Fruit fly (Drosophila melanogaster) whole organism, embryonic: ENCODE data around the gene mthl11.
A peak's percentile ranks its signal among the peaks of the same experiment; 100 is the strongest.

Source experiments
- Bgb ChIP-seq: fragments of 200-800 bp; sonication (Bioruptor generic); IDR thresholded peaks from 2 replicates; pipeline ENCODE4 v1.3.6; 2022; ENCODE audit warnings: missing biosample characterization, missing genetic modification characterization; ENCODE audit not compliant: partially characterized antibody
- CG11504 ChIP-seq: fragments of 200-800 bp; sonication (Bioruptor generic); optimal IDR thresholded peaks from 3 replicates; lab custom pipeline; 2019; ENCODE audit warnings: missing biosample characterization, mild to moderate bottlenecking, missing genetic modification characterization, moderate library complexity
- CG12155 ChIP-seq: fragments of 200-800 bp; sonication (Bioruptor generic); optimal IDR thresholded peaks from 3 replicates; lab custom pipeline; 2016; ENCODE audit warnings: missing biosample characterization, missing genetic modification characterization
- CG15269 ChIP-seq: fragments of 200-800 bp; sonication (Bioruptor generic); optimal IDR thresholded peaks from 2 replicates; lab custom pipeline; 2018; ENCODE audit warnings: missing biosample characterization, mild to moderate bottlenecking, missing genetic modification characterization, moderate library complexity
- CG18262 ChIP-seq: fragments of 200-800 bp; optimal IDR thresholded peaks from 3 replicates; lab custom pipeline; 2019; ENCODE audit warnings: missing biosample characterization, mild to moderate bottlenecking, missing genetic modification characterization, moderate library complexity
- CG18599 ChIP-seq: fragments of 200-800 bp; sonication (Bioruptor generic); optimal IDR thresholded peaks from 3 replicates; lab custom pipeline; 2017; ENCODE audit warnings: missing biosample characterization, missing genetic modification characterization, mild to moderate bottlenecking, moderate library complexity, missing genetic modification reagents
- CG3065 ChIP-seq: fragments of 200-800 bp; sonication (Bioruptor generic); optimal IDR thresholded peaks from 2 replicates; lab custom pipeline; 2016; ENCODE audit warnings: missing biosample characterization, missing genetic modification characterization
- CG34224 ChIP-seq: fragments of 200-800 bp; sonication (Bioruptor generic); IDR thresholded peaks from 3 replicates; pipeline ENCODE4 v1.3.6; 2022; ENCODE audit warnings: missing biosample characterization, missing genetic modification characterization; ENCODE audit not compliant: partially characterized antibody
- CG34376 ChIP-seq: fragments of 200-800 bp; sonication (Bioruptor generic); optimal IDR thresholded peaks from 2 replicates; lab custom pipeline; 2018; ENCODE audit warnings: missing biosample characterization, mild to moderate bottlenecking, missing genetic modification characterization
- CG4617 ChIP-seq: fragments of 200-800 bp; sonication (Bioruptor generic); optimal IDR thresholded peaks from 3 replicates; lab custom pipeline; 2016; ENCODE audit warnings: missing biosample characterization, missing genetic modification characterization, borderline replicate concordance
- CG6175 ChIP-seq: fragments of 200-800 bp; sonication (Bioruptor generic); IDR thresholded peaks from 3 replicates; pipeline ENCODE4 v1.3.6; 2022; ENCODE audit warnings: missing biosample characterization, missing genetic modification characterization
- CG8478 ChIP-seq: fragments of >200 bp; optimal IDR thresholded peaks from 2 replicates; lab custom pipeline; 2018
- CG9437 ChIP-seq: fragments of 200-800 bp; sonication (Bioruptor generic); optimal IDR thresholded peaks from 2 replicates; lab custom pipeline; 2018; ENCODE audit warnings: missing biosample characterization, mild to moderate bottlenecking, missing genetic modification characterization
- D ChIP-seq, 2 experiments: fragments of 200-800 bp in 1 of 2; fragments of >200 bp in 1 of 2; sonication (Bioruptor generic) in 1 of 2; optimal IDR thresholded peaks; 2 replicates in 1 of 2; 3 replicates in 1 of 2; lab custom pipeline; 2017; ENCODE audit warnings: mild to moderate bottlenecking in 1 of 2, missing biosample characterization in 1 of 2, missing genetic modification characterization in 1 of 2, missing genetic modification reagents in 1 of 2
- Deaf1 ChIP-seq: fragments of 200-800 bp; optimal IDR thresholded peaks from 3 replicates; lab custom pipeline; 2019; ENCODE audit warnings: missing biosample characterization, mild to moderate bottlenecking, missing genetic modification characterization, moderate library complexity
- Dref ChIP-seq: fragments of 200-800 bp; sonication (Bioruptor generic); IDR thresholded peaks from 2 replicates; pipeline ENCODE4 v1.3.6; 2022; ENCODE audit warnings: missing biosample characterization, missing genetic modification characterization
- Gug ChIP-seq: fragments of 200-800 bp; sonication (Bioruptor generic); IDR thresholded peaks from 4 replicates; pipeline ENCODE4 v1.3.6; 2022; ENCODE audit warnings: missing biosample characterization, missing genetic modification characterization
- HmgD ChIP-seq: fragments of 200-800 bp; sonication (Bioruptor generic); optimal IDR thresholded peaks from 3 replicates; lab custom pipeline; 2016; ENCODE audit warnings: missing biosample characterization, missing genetic modification characterization
- Lim3 ChIP-seq: fragments of 200-800 bp; sonication (Bioruptor generic); IDR thresholded peaks from 2 replicates; pipeline ENCODE4 v1.3.6; 2022; ENCODE audit warnings: missing biosample characterization, missing genetic modification characterization
- MESR4 ChIP-seq: fragments of 200-800 bp; sonication (Bioruptor generic); optimal IDR thresholded peaks from 2 replicates; lab custom pipeline; 2018; ENCODE audit warnings: missing biosample characterization, mild to moderate bottlenecking, missing genetic modification characterization, moderate library complexity
- Mrtf ChIP-seq: fragments of 200-800 bp; sonication (Bioruptor generic); IDR thresholded peaks from 3 replicates; pipeline ENCODE4 v1.3.6; 2022; ENCODE audit warnings: missing biosample characterization, missing genetic modification characterization
- Myb ChIP-seq: fragments of 200-800 bp; sonication (Bioruptor generic); optimal IDR thresholded peaks from 2 replicates; lab custom pipeline; 2016; ENCODE audit warnings: missing biosample characterization, missing genetic modification characterization
- Oli ChIP-seq: fragments of 200-800 bp; sonication (Bioruptor generic); optimal IDR thresholded peaks from 2 replicates; lab custom pipeline; 2018; ENCODE audit warnings: missing biosample characterization, mild to moderate bottlenecking, missing genetic modification characterization, moderate library complexity
- Pdp1 ChIP-seq, 2 experiments: fragments of 200-800 bp; sonication (Bioruptor generic); optimal IDR thresholded peaks; 3 replicates each; lab custom pipeline; 2016; ENCODE audit warnings: missing biosample characterization in 2 of 2, missing genetic modification characterization in 2 of 2, mild to moderate bottlenecking in 1 of 2, moderate library complexity in 1 of 2
- Ravus ChIP-seq: fragments of 200-800 bp; sonication (Bioruptor generic); IDR thresholded peaks from 2 replicates; pipeline ENCODE4 v1.3.6; 2022; ENCODE audit warnings: missing biosample characterization, missing genetic modification characterization
- Sin3A ChIP-seq: fragments of >200 bp; optimal IDR thresholded peaks from 2 replicates; lab custom pipeline; 2018
- Spps ChIP-seq: fragments of 200-800 bp; sonication (Bioruptor generic); optimal IDR thresholded peaks from 2 replicates; lab custom pipeline; 2018; ENCODE audit warnings: missing biosample characterization, mild to moderate bottlenecking, missing genetic modification characterization
- ab ChIP-seq: fragments of 200-800 bp; sonication (Bioruptor generic); optimal IDR thresholded peaks from 2 replicates; lab custom pipeline; 2016; ENCODE audit warnings: missing biosample characterization, missing genetic modification characterization
- bab2 ChIP-seq: fragments of 200-800 bp; sonication (Bioruptor generic); optimal IDR thresholded peaks from 2 replicates; lab custom pipeline; 2016; ENCODE audit warnings: missing biosample characterization, missing genetic modification characterization
- chm ChIP-seq: fragments of 200-800 bp; sonication (Bioruptor generic); IDR thresholded peaks from 2 replicates; pipeline ENCODE4 v1.3.6; 2022; ENCODE audit warnings: missing biosample characterization, missing genetic modification characterization
- chn ChIP-seq: fragments of 200-800 bp; sonication (Bioruptor generic); optimal IDR thresholded peaks from 2 replicates; lab custom pipeline; 2016; ENCODE audit warnings: missing biosample characterization, missing genetic modification characterization
- ci ChIP-seq: fragments of 200-800 bp; sonication (Bioruptor generic); IDR thresholded peaks from 3 replicates; pipeline ENCODE4 v1.3.6; 2022; ENCODE audit warnings: missing biosample characterization, missing genetic modification characterization
- dimm ChIP-seq: fragments of 200-800 bp; sonication (Bioruptor generic); IDR thresholded peaks from 2 replicates; pipeline ENCODE4 v1.3.6; 2022; ENCODE audit warnings: missing biosample characterization, missing genetic modification characterization
- fd3F ChIP-seq: fragments of 200-800 bp; sonication (Bioruptor generic); optimal IDR thresholded peaks from 2 replicates; lab custom pipeline; 2018; ENCODE audit warnings: missing biosample characterization, mild to moderate bottlenecking, missing genetic modification characterization, moderate library complexity
- fd64A ChIP-seq: fragments of 200-800 bp; sonication (Bioruptor generic); optimal IDR thresholded peaks from 3 replicates; lab custom pipeline; 2018; ENCODE audit warnings: missing biosample characterization, mild to moderate bottlenecking, missing genetic modification characterization
- gem ChIP-seq: fragments of 200-800 bp; sonication (Bioruptor generic); optimal IDR thresholded peaks from 2 replicates; lab custom pipeline; 2019; ENCODE audit warnings: missing biosample characterization, mild to moderate bottlenecking, missing genetic modification characterization, moderate library complexity
- klu ChIP-seq: fragments of 200-800 bp; sonication (Bioruptor generic); IDR thresholded peaks from 2 replicates; pipeline ENCODE4 v1.3.6; 2022; ENCODE audit warnings: missing biosample characterization, missing genetic modification characterization
- lola ChIP-seq, 3 experiments: fragments of >200 bp in 2 of 3; fragments of 200-800 bp in 1 of 3; sonication (Bioruptor generic) in 1 of 3; optimal IDR thresholded peaks; 2 replicates each; lab custom pipeline; 2017 to 2019; ENCODE audit warnings: missing biosample characterization in 3 of 3, missing genetic modification characterization in 3 of 3, mild to moderate bottlenecking in 1 of 3, moderate library complexity in 1 of 3
- lov ChIP-seq, 2 experiments: fragments of 200-800 bp in 1 of 2; fragments of >200 bp in 1 of 2; sonication (Bioruptor generic) in 1 of 2; IDR thresholded peaks in 1 of 2; optimal IDR thresholded peaks in 1 of 2; 2 replicates in 1 of 2; 3 replicates in 1 of 2; pipeline versions ENCODE4 v1.3.6 to Lab custom; 2017 to 2022; ENCODE audit warnings: missing biosample characterization in 1 of 2, missing genetic modification characterization in 1 of 2
- mam ChIP-seq: fragments of 200-800 bp; sonication (Bioruptor generic); optimal IDR thresholded peaks from 3 replicates; lab custom pipeline; 2016; ENCODE audit warnings: missing biosample characterization, missing genetic modification characterization
- nmo ChIP-seq: fragments of 200-800 bp; sonication (Bioruptor generic); optimal IDR thresholded peaks from 2 replicates; lab custom pipeline; 2018; ENCODE audit warnings: missing biosample characterization, mild to moderate bottlenecking, missing genetic modification characterization, moderate library complexity
- pho ChIP-seq: fragments of 200-800 bp; sonication (Bioruptor generic); optimal IDR thresholded peaks from 2 replicates; lab custom pipeline; 2016; ENCODE audit warnings: missing biosample characterization, missing genetic modification characterization
- pum ChIP-seq: fragments of 200-800 bp; sonication (Bioruptor generic); optimal IDR thresholded peaks from 2 replicates; lab custom pipeline; 2016; ENCODE audit warnings: missing biosample characterization, missing genetic modification characterization
- sna ChIP-seq: fragments of 200-800 bp; sonication (Bioruptor generic); IDR thresholded peaks from 2 replicates; pipeline ENCODE4 v1.3.6; 2022; ENCODE audit warnings: missing biosample characterization, missing genetic modification characterization; ENCODE audit not compliant: partially characterized antibody
- ssp ChIP-seq: fragments of 200-800 bp; sonication (Bioruptor generic); IDR thresholded peaks from 2 replicates; pipeline ENCODE4 v1.3.6; 2022; ENCODE audit warnings: missing biosample characterization, missing genetic modification characterization
- tgo ChIP-seq: fragments of 200-800 bp; sonication (Bioruptor generic); IDR thresholded peaks from 3 replicates; pipeline ENCODE4 v1.3.6; 2022; ENCODE audit warnings: missing biosample characterization, missing genetic modification characterization
- tin ChIP-seq: fragments of 200-800 bp; sonication (Bioruptor generic); optimal IDR thresholded peaks from 3 replicates; lab custom pipeline; 2016; ENCODE audit warnings: missing biosample characterization, missing genetic modification characterization
- toy ChIP-seq: fragments of 200-800 bp; sonication (Bioruptor generic); IDR thresholded peaks from 2 replicates; pipeline ENCODE4 v1.3.6; 2022; ENCODE audit warnings: missing biosample characterization, missing genetic modification characterization
- twi ChIP-seq: fragments of 200-800 bp; optimal IDR thresholded peaks from 2 replicates; lab custom pipeline; 2019; ENCODE audit warnings: missing biosample characterization, mild to moderate bottlenecking, missing genetic modification characterization, moderate library complexity
- vvl ChIP-seq: fragments of 200-800 bp; sonication (Bioruptor generic); IDR thresholded peaks from 2 replicates; pipeline ENCODE4 v1.3.6; 2022; ENCODE audit warnings: missing biosample characterization, missing genetic modification characterization
- zen2 ChIP-seq: fragments of 200-800 bp; sonication (Bioruptor generic); IDR thresholded peaks from 3 replicates; pipeline ENCODE4 v1.3.6; 2022; ENCODE audit warnings: missing biosample characterization, missing genetic modification characterization; ENCODE audit not compliant: partially characterized antibody

Gene mthl11

DNA sequence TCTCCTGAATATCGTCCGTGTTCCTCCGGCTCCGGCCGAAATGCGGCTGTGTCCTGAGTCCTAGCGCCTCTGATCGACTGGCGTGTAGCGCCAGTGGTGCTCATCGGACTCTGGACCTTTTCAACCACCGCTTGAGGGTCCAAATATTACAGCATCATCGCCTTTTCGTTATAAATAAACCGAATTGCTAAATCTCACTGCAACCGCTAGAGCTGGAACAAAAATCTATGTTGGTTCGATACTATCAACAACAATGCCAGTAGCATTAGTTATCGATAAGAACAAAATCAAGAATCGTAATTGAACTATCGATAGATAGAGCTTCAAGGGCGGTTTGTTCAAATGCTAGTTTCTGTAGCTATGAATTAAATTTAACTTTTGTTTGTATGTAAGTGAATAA is 6.2 kb downstream of the mthl11 start, which contains the start of gene CG6325 (continued):
- TF ChIP-seq Oli (tag; lab: Kevin White, UChicago), result no peak
- no peak for TF ChIP-seq CG6175 (GFP tag; lab: Robert Waterston, UW)
- peak; percentile 19 for TF ChIP-seq nmo
- TF ChIP-seq Myb (GFP tag; lab: Kevin White, UChicago), result peak; percentile 22
- no peak for TF ChIP-seq CG11504 (tag; lab: Kevin White, UChicago)
- TF ChIP-seq fd64A (GFP tag; lab: Kevin White, UChicago), result no peak
- peak; percentile 59 for TF ChIP-seq MESR4 (GFP tag; lab: Kevin White, UChicago)
- no peak for TF ChIP-seq ssp (GFP tag; lab: Robert Waterston, UW)
- TF ChIP-seq CG4617 (GFP tag; lab: Kevin White, UChicago), result peak; percentile 64
- peak; percentile 53; the same call in 1 of the 2 replicates for TF ChIP-seq vvl (GFP tag; lab: Robert Waterston, UW)
- no peak for TF ChIP-seq bab2 (GFP tag; lab: Kevin White, UChicago)
- no peak for TF ChIP-seq Deaf1 (tag; lab: Kevin White, UChicago)
- TF ChIP-seq Lim3 (GFP tag; lab: Robert Waterston, UW), result no peak
- no peak for TF ChIP-seq chm
- no peak for TF ChIP-seq dimm (GFP tag; lab: Robert Waterston, UW)
- no peak for TF ChIP-seq ab (GFP tag; lab: Kevin White, UChicago)
- TF ChIP-seq HmgD (GFP tag; lab: Kevin White, UChicago), result no peak
- no peak for TF ChIP-seq CG12155
- TF ChIP-seq Gug (GFP tag; lab: Robert Waterston, UW), result no peak
- no peak for TF ChIP-seq ci (GFP tag; lab: Robert Waterston, UW)
- peak; percentile 21 for TF ChIP-seq mam (GFP tag; lab: Kevin White, UChicago)
- TF ChIP-seq zen2 (GFP tag; lab: Robert Waterston, UW), result peak; percentile 100
- no peak for TF ChIP-seq chn
- TF ChIP-seq klu (GFP tag; lab: Robert Waterston, UW), result no peak
- peak; percentile 10 for TF ChIP-seq Sin3A (lab: Kevin White, UChicago)
- no peak for TF ChIP-seq toy (GFP tag; lab: Robert Waterston, UW)
- no peak for TF ChIP-seq gem (tag; lab: Kevin White, UChicago)
- no peak for TF ChIP-seq CG18599 (GFP tag; lab: Kevin White, UChicago)
- TF ChIP-seq Bgb (GFP tag; lab: Robert Waterston, UW), result peak; percentile 99
- TF ChIP-seq Mrtf (GFP tag; lab: Robert Waterston, UW), result no peak
- TF ChIP-seq Spps (tag; lab: Kevin White, UChicago), result no peak
- TF ChIP-seq CG15269, result no peak
- TF ChIP-seq CG9437, result no peak
- TF ChIP-seq Pdp1 (GFP tag; optimal IDR thresholded peaks at IDR 0.05; lab: Kevin White, UChicago), result no peak
- peak; percentile 99 for TF ChIP-seq Dref (GFP tag; lab: Robert Waterston, UW)
- no peak for TF ChIP-seq CG8478 (lab: Kevin White, UChicago)
- no peak for TF ChIP-seq lola (GFP tag; optimal IDR thresholded peaks at IDR 0.05; lab: Kevin White, UChicago)
- TF ChIP-seq CG34376, result no peak
- no peak for TF ChIP-seq pum (GFP tag; lab: Kevin White, UChicago)
- TF ChIP-seq CG34224 (GFP tag; lab: Robert Waterston, UW), result peak; percentile 100
- no peak for TF ChIP-seq Ravus (GFP tag; lab: Robert Waterston, UW)
- no peak for TF ChIP-seq CG3065 (GFP tag; lab: Kevin White, UChicago)
- no peak for TF ChIP-seq lov (optimal IDR thresholded peaks at IDR 0.05; lab: Kevin White, UChicago)
- no peak for TF ChIP-seq lov (GFP tag; IDR thresholded peaks at IDR 0.05; lab: Robert Waterston, UW)
- TF ChIP-seq D (optimal IDR thresholded peaks at IDR 0.05; lab: Kevin White, UChicago), result no peak
- TF ChIP-seq D (GFP tag; optimal IDR thresholded peaks at IDR 0.05; lab: Kevin White, UChicago), result no peak
- TF ChIP-seq twi (tag; lab: Kevin White, UChicago), result no peak
- TF ChIP-seq fd3F, result no peak
- no peak for TF ChIP-seq pho (GFP tag; lab: Kevin White, UChicago)
- peak; percentile 98 for TF ChIP-seq sna (GFP tag; lab: Robert Waterston, UW)
- TF ChIP-seq tin (GFP tag; lab: Kevin White, UChicago), result no peak
- no peak for TF ChIP-seq tgo (GFP tag; lab: Robert Waterston, UW)
- TF ChIP-seq CG18262 (tag; lab: Kevin White, UChicago), result no peak
